Fruit fly (Drosophila melanogaster) whole organism: ENCODE measurements around the gene CG10654.

Experiments used
- CG8478 ChIP-seq: fragments of >200 bp; optimal IDR thresholded peaks from 2 replicates; lab custom pipeline; 2018; ENCODE audit warnings: inconsistent platforms
- Dll ChIP-seq: fragments of >200 bp; optimal IDR thresholded peaks from 2 replicates; lab custom pipeline; 2017
- EcR ChIP-seq, 2 experiments: fragments of >200 bp; optimal IDR thresholded peaks; 2 replicates each; lab custom pipeline; 2017; ENCODE audit warnings: missing biosample characterization in 2 of 2, missing genetic modification characterization in 2 of 2, missing genetic modification reagents in 2 of 2
- pan ChIP-seq: fragments of >200 bp; optimal IDR thresholded peaks from 2 replicates; lab custom pipeline; 2017
- psq ChIP-seq: fragments of >200 bp; optimal IDR thresholded peaks from 2 replicates; lab custom pipeline; 2017
- usp ChIP-seq: fragments of >200 bp; optimal IDR thresholded peaks from 2 replicates; lab custom pipeline; 2017; ENCODE audit warnings: missing biosample characterization, missing genetic modification characterization, mixed read lengths

Gene CG10654

DNA sequence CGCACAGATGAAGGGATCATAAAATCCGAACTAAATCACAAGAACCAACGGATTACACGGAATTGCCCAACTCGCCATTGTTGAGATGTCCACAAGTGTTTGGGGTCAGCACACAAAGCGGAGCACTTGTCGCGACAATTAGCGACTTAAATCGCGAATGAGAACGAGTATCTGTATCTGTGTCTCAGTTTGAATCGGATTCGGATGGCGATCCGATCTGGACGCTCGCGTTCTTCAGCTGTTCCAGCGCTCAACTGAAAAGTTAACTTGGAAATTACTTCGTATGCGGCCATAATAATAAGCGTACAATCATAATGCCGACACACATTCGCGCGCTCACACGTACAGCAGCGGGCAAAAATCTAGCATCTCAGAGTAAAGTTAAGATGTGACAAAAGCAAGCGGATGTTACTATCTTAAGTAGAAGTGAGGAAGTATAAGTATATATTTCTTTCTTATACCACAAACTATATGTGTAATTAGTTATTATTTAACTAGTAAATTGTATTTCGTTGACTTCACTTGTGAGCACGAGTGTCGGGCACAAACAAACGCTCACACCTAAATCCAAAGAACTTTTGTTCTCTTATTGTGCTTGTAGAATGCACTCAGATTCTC is 17.1 kb downstream of the CG10654 start, which contains the start of gene CG10660:
Gene CG10660 (minus strand): TSS at position 259 of the 618 bp plus-strand sequence.
- TF ChIP-seq EcR (GFP tag; optimal IDR thresholded peaks at IDR 0.05; lab: Kevin White, UChicago) (no peak), usp (GFP tag; lab: Kevin White, UChicago) (no peak), psq (no peak)

DNA sequence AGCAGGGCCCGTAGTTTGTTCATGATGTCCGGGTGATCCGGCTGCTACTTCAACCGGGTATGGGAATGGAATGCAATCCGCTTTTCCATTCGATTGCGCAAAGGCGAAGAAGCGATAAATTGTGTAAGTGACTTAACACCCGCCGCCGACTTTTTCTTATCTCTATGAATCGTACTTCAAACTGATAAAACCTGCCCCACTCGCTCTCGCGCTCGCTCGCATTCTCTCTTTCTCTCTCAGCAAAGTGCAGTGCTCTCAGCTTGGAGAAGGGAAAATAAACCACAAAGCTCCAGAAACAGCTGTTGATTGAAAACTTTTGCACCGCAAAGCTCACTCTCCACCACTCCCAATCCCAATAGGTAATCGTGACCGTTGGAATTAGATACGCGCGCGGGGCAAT is 17.7 kb downstream of the CG10654 start:
- TF ChIP-seq Dll (peak; percentile 98), EcR (GFP tag; optimal IDR thresholded peaks at IDR 0.05; lab: Kevin White, UChicago) (peak in 1 of 2 experiments; percentile 16), pan (lab: Kevin White, UChicago) (no peak), CG8478 (lab: Kevin White, UChicago) (no peak), psq (no peak)

DNA sequence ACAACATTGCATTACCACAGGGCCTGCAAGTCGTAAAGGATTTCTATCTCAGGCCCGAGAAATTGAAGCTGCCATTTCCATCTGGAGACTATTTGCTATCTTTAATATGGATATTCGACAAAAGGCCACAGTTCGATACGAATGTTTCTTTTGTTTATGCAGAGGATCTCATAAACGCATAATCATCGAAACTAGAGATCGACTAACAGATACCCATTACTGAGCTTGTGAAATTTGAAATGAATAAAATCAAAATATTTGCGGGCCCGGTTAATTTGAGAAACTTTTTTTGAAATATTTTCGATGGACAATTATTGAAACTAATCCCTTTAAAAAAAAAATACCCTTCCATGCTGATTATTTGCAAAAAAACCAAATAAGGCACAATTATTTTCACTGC is 21.5 kb downstream of the CG10654 start:
- no peak for TF ChIP-seq Dll
- TF ChIP-seq usp (GFP tag; lab: Kevin White, UChicago) = no peak
- TF ChIP-seq EcR (GFP tag; optimal IDR thresholded peaks at IDR 0.05; lab: Kevin White, UChicago) = no peak
- no peak for TF ChIP-seq psq
- TF ChIP-seq CG8478 (lab: Kevin White, UChicago) = no peak
- no peak for TF ChIP-seq pan (lab: Kevin White, UChicago)

DNA sequence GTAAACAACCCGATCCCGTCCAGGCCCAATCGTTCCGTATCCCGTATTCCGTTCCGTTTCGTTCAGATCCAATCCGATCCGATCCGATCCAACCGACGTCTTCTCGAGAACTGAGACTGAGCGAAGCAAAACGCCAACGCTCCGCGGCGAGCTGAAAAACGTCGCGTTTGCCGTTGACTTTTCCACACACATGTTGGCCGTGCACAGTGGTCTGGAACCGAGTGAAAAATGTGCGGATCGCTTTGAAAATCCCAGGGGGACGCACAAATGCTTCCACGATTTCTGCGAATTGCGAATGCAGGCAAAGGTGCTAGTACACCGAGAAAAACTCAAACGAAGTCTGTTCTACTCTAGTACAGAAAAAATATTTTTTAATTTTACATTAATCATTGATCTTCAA is 22.7 kb downstream of the CG10654 start, which contains the start of gene CG10663:
Gene CG10663 (minus strand): TSS at position 88 of the 400 bp plus-strand sequence.
- TF ChIP-seq Dll (no peak), EcR (GFP tag; optimal IDR thresholded peaks at IDR 0.05; lab: Kevin White, UChicago) (no peak), psq (no peak), pan (lab: Kevin White, UChicago) (no peak), usp (GFP tag; lab: Kevin White, UChicago) (no peak), CG8478 (lab: Kevin White, UChicago) (no peak)

DNA sequence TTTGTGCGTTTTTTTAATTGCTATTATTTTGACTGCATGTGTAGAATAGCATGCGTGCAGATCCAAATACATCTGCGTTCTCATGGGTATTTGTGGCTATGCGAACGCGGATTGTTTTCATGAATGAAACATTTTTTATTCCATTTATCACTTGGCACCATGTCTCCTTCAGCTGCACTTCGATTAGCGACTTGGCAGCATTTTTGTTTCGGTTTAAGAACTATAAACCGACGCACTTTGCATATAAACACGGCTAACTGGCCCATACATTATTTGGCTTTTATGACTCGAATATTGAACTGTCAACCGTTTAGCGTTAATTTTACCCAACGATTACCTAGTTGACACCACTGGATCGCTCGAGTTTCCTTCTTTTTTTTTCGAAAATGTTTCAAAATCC is 23.2 kb downstream of the CG10654 start:
- no peak for TF ChIP-seq psq
- TF ChIP-seq pan (lab: Kevin White, UChicago) = no peak
- no peak for TF ChIP-seq usp (GFP tag; lab: Kevin White, UChicago)
- no peak for TF ChIP-seq Dll
- no peak for TF ChIP-seq EcR (GFP tag; optimal IDR thresholded peaks at IDR 0.05; lab: Kevin White, UChicago)

DNA sequence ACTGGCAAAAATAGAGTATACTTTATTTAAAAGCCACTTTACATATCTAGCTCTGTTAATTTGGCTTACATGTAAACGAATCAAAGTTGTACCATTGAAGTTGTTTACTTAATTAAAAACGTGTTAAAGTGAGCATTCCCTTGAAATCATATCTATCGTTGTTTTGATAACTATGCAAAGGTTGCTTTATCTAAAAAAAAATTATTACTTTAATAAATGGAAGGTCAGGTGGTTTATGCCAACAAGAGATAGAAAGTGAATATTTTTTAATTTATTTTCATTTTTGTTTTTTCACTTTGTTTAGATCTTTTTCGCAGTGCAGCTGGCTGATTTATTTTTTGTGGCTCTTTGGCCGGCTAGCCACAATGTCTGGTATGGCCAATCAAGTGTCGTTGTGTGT is 24.7 kb downstream of the CG10654 start:
- no peak for TF ChIP-seq usp (GFP tag; lab: Kevin White, UChicago)
- no peak for TF ChIP-seq CG8478 (lab: Kevin White, UChicago)
- no peak for TF ChIP-seq psq
- TF ChIP-seq EcR (GFP tag; optimal IDR thresholded peaks at IDR 0.05; lab: Kevin White, UChicago) = no peak

DNA sequence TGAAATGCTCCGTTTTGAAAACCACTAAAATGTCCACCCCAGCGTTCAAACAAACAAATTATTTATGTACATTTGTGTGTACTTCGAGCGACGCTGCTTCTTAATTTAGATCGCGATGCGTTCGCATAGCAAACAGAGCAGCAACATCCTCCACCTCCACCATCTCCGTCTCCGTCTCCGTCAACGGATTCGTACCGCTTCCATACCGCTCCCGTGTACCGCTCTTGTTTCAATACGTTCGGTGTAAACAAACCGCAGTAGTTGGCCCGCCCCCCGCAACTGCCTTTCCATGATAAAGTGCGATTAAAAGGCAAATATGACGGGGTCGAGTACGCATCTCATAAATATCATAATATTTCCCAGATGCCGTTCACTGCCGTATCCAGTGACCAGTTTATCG is 25.4 kb downstream of the CG10654 start, which contains the start of gene CG33725:
Gene CG33725 (plus strand): TSS at position 364 of the 400 bp plus-strand sequence.
- TF ChIP-seq CG8478 (lab: Kevin White, UChicago) = no peak
- TF ChIP-seq psq = no peak
- TF ChIP-seq Dll = no peak
- no peak for TF ChIP-seq usp (GFP tag; lab: Kevin White, UChicago)
- no peak for TF ChIP-seq pan (lab: Kevin White, UChicago)
- no peak for TF ChIP-seq EcR (GFP tag; optimal IDR thresholded peaks at IDR 0.05; lab: Kevin White, UChicago)

DNA sequence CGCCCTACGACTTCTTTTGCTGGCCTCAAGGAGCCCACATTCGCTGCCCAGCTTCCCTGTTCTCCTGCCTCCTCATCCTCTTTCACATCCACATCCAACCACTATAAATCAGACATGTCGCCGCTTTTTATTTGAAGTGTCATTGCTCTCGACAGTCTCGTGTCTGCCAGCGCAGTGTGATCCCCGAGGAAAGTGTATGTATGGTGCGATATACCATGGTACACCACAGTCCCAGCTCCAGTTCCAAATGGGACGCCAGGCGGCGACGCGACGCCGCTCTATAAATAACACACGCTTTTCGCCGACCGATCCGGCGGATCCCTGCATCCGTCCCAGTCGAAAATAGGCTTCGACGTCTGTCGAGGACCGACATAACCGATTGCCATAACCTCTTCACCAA is 29.4 kb downstream of the CG10654 start:
- TF ChIP-seq psq (no peak), usp (GFP tag; lab: Kevin White, UChicago) (no peak), EcR (GFP tag; optimal IDR thresholded peaks at IDR 0.05; lab: Kevin White, UChicago) (no peak), Dll (no peak), CG8478 (lab: Kevin White, UChicago) (no peak), pan (lab: Kevin White, UChicago) (no peak)

DNA sequence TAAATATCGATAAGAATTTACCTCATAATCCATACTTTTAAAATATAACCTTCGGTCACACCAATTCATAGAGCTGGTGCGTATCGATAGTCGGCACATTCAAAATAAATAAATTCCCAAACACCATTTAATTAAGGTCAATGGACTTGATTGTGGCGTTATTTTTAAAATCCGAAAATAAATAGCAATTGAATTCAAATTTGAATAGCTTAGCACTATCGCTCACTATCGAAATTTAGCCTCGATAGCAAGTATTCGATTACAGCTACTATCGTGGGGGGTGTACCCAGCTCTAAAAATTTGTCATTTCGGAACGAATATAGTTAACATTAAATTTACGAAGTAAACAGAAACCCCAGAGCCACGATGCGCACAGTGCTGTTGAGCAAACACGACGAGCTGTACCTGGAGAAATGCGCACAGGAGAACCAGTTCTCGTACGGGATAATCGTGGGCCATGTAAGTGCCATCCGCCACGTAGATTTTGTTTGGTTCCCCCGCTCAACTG is 36.1 kb downstream of the CG10654 start, which contains the start of gene CG10616:
Gene CG10616 (plus strand): TSS at position 258 of the 508 bp plus-strand sequence.
- TF ChIP-seq pan (lab: Kevin White, UChicago) = no peak
- peak; percentile 51 for TF ChIP-seq psq

DNA sequence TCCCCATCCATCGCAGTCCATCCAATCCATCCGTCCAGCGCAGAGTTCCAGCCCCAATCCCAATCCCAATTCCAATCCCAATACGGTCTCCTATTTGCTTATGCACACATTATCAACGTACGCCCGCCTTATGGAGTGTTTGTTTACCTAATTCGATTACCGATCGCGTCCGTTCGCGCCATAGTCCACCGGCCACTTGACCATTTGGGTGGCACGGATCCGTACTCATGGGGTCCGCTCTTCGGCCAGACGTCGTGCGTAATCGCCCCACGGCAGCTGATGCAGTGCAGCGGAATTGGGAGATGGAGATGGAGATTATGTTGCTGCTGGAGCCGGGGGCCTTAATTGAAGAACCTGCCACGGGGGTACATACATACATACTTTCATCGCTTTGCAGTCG is 37.1 kb downstream of the CG10654 start:
- TF ChIP-seq pan (lab: Kevin White, UChicago) (no peak), psq (no peak), CG8478 (lab: Kevin White, UChicago) (no peak), EcR (GFP tag; optimal IDR thresholded peaks at IDR 0.05; lab: Kevin White, UChicago) (no peak), Dll (no peak), usp (GFP tag; lab: Kevin White, UChicago) (no peak)

DNA sequence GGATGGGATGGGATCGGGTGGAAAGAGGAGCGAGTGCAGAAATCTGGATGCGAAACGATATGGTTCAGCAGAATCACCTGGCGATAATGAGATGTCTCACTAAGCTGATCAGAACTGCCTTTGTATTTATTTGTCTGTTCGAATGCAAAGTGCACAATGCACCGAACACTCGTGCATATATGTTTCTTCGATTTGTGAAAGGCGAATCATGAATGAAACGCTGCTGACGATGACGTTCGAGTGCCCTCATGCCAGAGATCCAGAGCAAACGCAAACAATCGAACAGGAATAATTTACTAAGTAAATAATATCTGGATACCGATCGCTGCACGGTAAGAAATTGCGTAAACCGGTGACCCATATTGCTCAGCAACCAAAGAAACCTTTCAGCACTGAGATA is 38.0 kb downstream of the CG10654 start, which contains the start of gene CG32102:
Gene CG32102 (minus strand): TSS at position 101 of the 400 bp plus-strand sequence.
- TF ChIP-seq psq (no peak), usp (GFP tag; lab: Kevin White, UChicago) (no peak), Dll (no peak), pan (lab: Kevin White, UChicago) (no peak), CG8478 (lab: Kevin White, UChicago) (no peak), EcR (GFP tag; optimal IDR thresholded peaks at IDR 0.05; lab: Kevin White, UChicago) (no peak)

DNA sequence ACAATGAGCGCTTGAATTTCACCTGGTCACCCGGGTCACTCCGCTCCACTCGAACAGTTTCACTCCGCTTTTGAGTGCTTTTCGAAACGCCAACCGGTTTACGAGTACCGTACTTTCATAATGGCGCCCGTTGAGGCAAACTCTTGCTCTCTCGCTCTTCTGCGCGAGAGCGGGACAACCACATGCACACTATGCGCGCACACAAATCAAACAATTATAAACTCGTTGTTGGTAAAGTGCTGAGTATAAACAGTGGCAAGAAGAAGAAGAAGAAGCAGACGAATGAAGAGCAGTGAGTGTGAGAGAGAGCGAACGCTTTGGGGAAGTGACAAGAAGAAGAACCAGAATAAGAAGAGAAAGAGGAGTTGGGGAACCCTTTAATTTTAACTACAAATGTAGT is 39.6 kb downstream of the CG10654 start, which contains the start of gene eyg:
Gene eyg (minus strand): TSS at position 6 of the 400 bp plus-strand sequence.
- no peak for TF ChIP-seq psq
- TF ChIP-seq pan (lab: Kevin White, UChicago) = no peak
- no peak for TF ChIP-seq usp (GFP tag; lab: Kevin White, UChicago)
- peak; percentile 34 for TF ChIP-seq Dll
- peak; percentile 94 for TF ChIP-seq CG8478 (lab: Kevin White, UChicago)
- TF ChIP-seq EcR (GFP tag; optimal IDR thresholded peaks at IDR 0.05; lab: Kevin White, UChicago) = no peak
